Fruit fly (Drosophila melanogaster) Kc167 (cell line): ENCODE data around the gene Lnk.

ENCODE experiments used
- Myc ChIP-seq: fragments of >200 bp; optimal IDR thresholded peaks from 2 replicates; lab custom pipeline; 2017; ENCODE audit warnings: missing external identifiers
- Sin3A ChIP-seq: fragments of >200 bp; optimal IDR thresholded peaks from 2 replicates; lab custom pipeline; 2018; ENCODE audit warnings: missing external identifiers
- h ChIP-seq: fragments of >200 bp; optimal IDR thresholded peaks from 3 replicates; lab custom pipeline; 2018; ENCODE audit warnings: missing external identifiers
- insv ChIP-seq: fragments of >200 bp; optimal IDR thresholded peaks from 3 replicates; lab custom pipeline; 2018; ENCODE audit warnings: missing external identifiers
- psq ChIP-seq: fragments of >200 bp; optimal IDR thresholded peaks from 2 replicates; lab custom pipeline; 2017; ENCODE audit warnings: missing external identifiers
- ttk ChIP-seq: sonication (Bioruptor generic); optimal IDR thresholded peaks from 2 replicates; lab custom pipeline; 2017; ENCODE audit warnings: missing external identifiers

dm6 chr3R:25851224-25851682 is 37.1 kb upstream of the Lnk start, which contains the start of the genes CG14545 and CG5886:
- no peak for TF ChIP-seq h (lab: Kevin White, UChicago)
- no peak for TF ChIP-seq insv (lab: Kevin White, UChicago)
- TF ChIP-seq psq, result no peak
- no peak for TF ChIP-seq Myc (lab: Kevin White, UChicago)
- no peak for TF ChIP-seq ttk (lab: Kevin White, UChicago)
- TF ChIP-seq Sin3A, result no peak
